Fruit fly (Drosophila melanogaster) whole organism, prepupa: ENCODE measurements around the gene CG1896.

ENCODE experiments used
- Blimp-1 ChIP-seq: fragments of 200-800 bp; sonication (Bioruptor generic); optimal IDR thresholded peaks from 3 replicates; lab custom pipeline; 2017; ENCODE audit warnings: missing biosample characterization, missing genetic modification characterization, mild to moderate bottlenecking, moderate library complexity, missing genetic modification reagents
- CG11294 ChIP-seq: fragments of 200-800 bp; sonication (Bioruptor generic); IDR thresholded peaks from 2 replicates; pipeline ENCODE4 v1.3.6; 2022; ENCODE audit warnings: missing biosample characterization, missing genetic modification characterization
- CG11902 ChIP-seq: fragments of 200-800 bp; sonication (Bioruptor generic); optimal IDR thresholded peaks from 3 replicates; lab custom pipeline; 2016; ENCODE audit warnings: missing biosample characterization, missing genetic modification characterization
- CG15336 ChIP-seq: fragments of 200-800 bp; sonication (Bioruptor generic); IDR thresholded peaks from 2 replicates; pipeline ENCODE4 v1.3.6; 2022; ENCODE audit warnings: missing biosample characterization, missing genetic modification characterization
- CG1621 ChIP-seq: fragments of 200-800 bp; sonication (Bioruptor generic); optimal IDR thresholded peaks from 3 replicates; lab custom pipeline; 2018; ENCODE audit warnings: missing biosample characterization, mild to moderate bottlenecking, missing genetic modification characterization
- CG16779 ChIP-seq: fragments of 200-800 bp; sonication (Bioruptor generic); optimal IDR thresholded peaks from 3 replicates; lab custom pipeline; 2017; ENCODE audit warnings: missing biosample characterization, mild to moderate bottlenecking, missing genetic modification characterization
- CG3032 ChIP-seq: fragments of 200-800 bp; optimal IDR thresholded peaks from 2 replicates; lab custom pipeline; 2019; ENCODE audit warnings: missing biosample characterization, mild to moderate bottlenecking, missing genetic modification characterization, moderate library complexity
- CG31627 ChIP-seq: fragments of 200-800 bp; sonication (Bioruptor generic); optimal IDR thresholded peaks from 3 replicates; lab custom pipeline; 2016; ENCODE audit warnings: missing biosample characterization, missing genetic modification characterization
- CG32006 ChIP-seq: fragments of 200-800 bp; sonication (Bioruptor generic); optimal IDR thresholded peaks from 3 replicates; lab custom pipeline; 2017; ENCODE audit warnings: missing biosample characterization, mild to moderate bottlenecking, missing genetic modification characterization
- CG3919 ChIP-seq: fragments of 200-800 bp; sonication (Bioruptor generic); optimal IDR thresholded peaks from 3 replicates; lab custom pipeline; 2016; ENCODE audit warnings: missing biosample characterization, missing genetic modification characterization
- CG4318 ChIP-seq: fragments of 200-800 bp; sonication (Bioruptor generic); optimal IDR thresholded peaks from 3 replicates; lab custom pipeline; 2017; ENCODE audit warnings: missing biosample characterization, mild to moderate bottlenecking, missing genetic modification characterization
- CG6163 ChIP-seq: fragments of 200-800 bp; sonication (Bioruptor generic); IDR thresholded peaks from 3 replicates; pipeline ENCODE4 v1.3.6; 2022; ENCODE audit warnings: missing biosample characterization, missing genetic modification characterization
- CG6808 ChIP-seq: fragments of 200-800 bp; sonication (Bioruptor generic); optimal IDR thresholded peaks from 3 replicates; lab custom pipeline; 2017; ENCODE audit warnings: missing biosample characterization, missing genetic modification characterization, mild to moderate bottlenecking, moderate library complexity, missing genetic modification reagents
- CG6854 ChIP-seq: fragments of 200-800 bp; sonication (Bioruptor generic); optimal IDR thresholded peaks from 2 replicates; lab custom pipeline; 2017; ENCODE audit warnings: missing biosample characterization, mild to moderate bottlenecking, missing genetic modification characterization
- CG7368 ChIP-seq: fragments of 200-800 bp; sonication (Bioruptor generic); optimal IDR thresholded peaks from 3 replicates; lab custom pipeline; 2016; ENCODE audit warnings: missing biosample characterization, missing genetic modification characterization
- CG8119 ChIP-seq: fragments of 200-800 bp; sonication (Bioruptor generic); IDR thresholded peaks from 3 replicates; pipeline ENCODE4 v1.3.6; 2022; ENCODE audit warnings: missing biosample characterization, missing genetic modification characterization
- CG8319 ChIP-seq: fragments of 200-800 bp; sonication (Bioruptor generic); optimal IDR thresholded peaks from 3 replicates; lab custom pipeline; 2016; ENCODE audit warnings: missing biosample characterization, missing genetic modification characterization
- Eip75B ChIP-seq: fragments of 200-800 bp; sonication (Bioruptor generic); optimal IDR thresholded peaks from 3 replicates; lab custom pipeline; 2016; ENCODE audit warnings: missing biosample characterization, missing genetic modification characterization
- Eip78C ChIP-seq: fragments of 200-800 bp; sonication (Bioruptor generic); peaks from one replicate; lab custom pipeline; 2016; ENCODE audit warnings: missing biosample characterization, missing genetic modification characterization
- Eip93F ChIP-seq: fragments of 200-800 bp; sonication (Bioruptor generic); optimal IDR thresholded peaks from 2 replicates; lab custom pipeline; 2016; ENCODE audit warnings: missing biosample characterization, mild to moderate bottlenecking, missing genetic modification characterization
- Ets21C ChIP-seq: fragments of 200-800 bp; sonication (Bioruptor generic); optimal IDR thresholded peaks from 3 replicates; lab custom pipeline; 2016; ENCODE audit warnings: missing biosample characterization, missing genetic modification characterization
- Ets96B ChIP-seq: fragments of 200-800 bp; optimal IDR thresholded peaks from 2 replicates; lab custom pipeline; 2019; ENCODE audit warnings: missing biosample characterization, mild to moderate bottlenecking, missing genetic modification characterization, moderate library complexity
- Gug ChIP-seq: fragments of 200-800 bp; sonication (Bioruptor generic); IDR thresholded peaks from 2 replicates; pipeline ENCODE4 v1.3.6; 2022; ENCODE audit warnings: missing biosample characterization, missing genetic modification characterization
- Hr39 ChIP-seq: fragments of 200-800 bp; sonication (Bioruptor generic); optimal IDR thresholded peaks from 2 replicates; lab custom pipeline; 2016; ENCODE audit warnings: missing biosample characterization, missing genetic modification characterization
- Hr4 ChIP-seq: fragments of 200-800 bp; sonication (Bioruptor generic); optimal IDR thresholded peaks from 3 replicates; lab custom pipeline; 2016; ENCODE audit warnings: missing biosample characterization, missing genetic modification characterization
- Lpt ChIP-seq: fragments of 200-800 bp; sonication (Bioruptor generic); optimal IDR thresholded peaks from 3 replicates; lab custom pipeline; 2016; ENCODE audit warnings: missing biosample characterization, missing genetic modification characterization
- Met ChIP-seq: fragments of 200-800 bp; sonication (Bioruptor generic); optimal IDR thresholded peaks from 3 replicates; lab custom pipeline; 2016; ENCODE audit warnings: missing biosample characterization, missing genetic modification characterization
- OdsH ChIP-seq: fragments of 200-800 bp; sonication (Bioruptor generic); optimal IDR thresholded peaks from 3 replicates; lab custom pipeline; 2016; ENCODE audit warnings: missing biosample characterization, missing genetic modification characterization
- Smox ChIP-seq: fragments of 200-800 bp; sonication (Bioruptor generic); optimal IDR thresholded peaks from 3 replicates; lab custom pipeline; 2016; ENCODE audit warnings: missing biosample characterization, missing genetic modification characterization
- Sox102F ChIP-seq: fragments of 200-800 bp; sonication (Bioruptor generic); optimal IDR thresholded peaks from 2 replicates; lab custom pipeline; 2016; ENCODE audit warnings: missing biosample characterization, mild to moderate bottlenecking, missing genetic modification characterization
- Sox14 ChIP-seq: fragments of 200-800 bp; sonication (Bioruptor generic); optimal IDR thresholded peaks from 3 replicates; lab custom pipeline; 2016; ENCODE audit warnings: missing biosample characterization, missing genetic modification characterization
- Sox15 ChIP-seq: fragments of 200-800 bp; sonication (Bioruptor generic); optimal IDR thresholded peaks from 3 replicates; lab custom pipeline; 2016; ENCODE audit warnings: missing biosample characterization, missing genetic modification characterization
- achi ChIP-seq: fragments of 200-800 bp; sonication (Bioruptor generic); optimal IDR thresholded peaks from 3 replicates; lab custom pipeline; 2016; ENCODE audit warnings: missing biosample characterization, missing genetic modification characterization
- acj6 ChIP-seq: fragments of 200-800 bp; sonication (Bioruptor generic); optimal IDR thresholded peaks from 3 replicates; lab custom pipeline; 2016; ENCODE audit warnings: missing biosample characterization, missing genetic modification characterization
- cyc ChIP-seq: fragments of 200-800 bp; sonication (Bioruptor generic); optimal IDR thresholded peaks from 3 replicates; lab custom pipeline; 2016; ENCODE audit warnings: missing biosample characterization, missing genetic modification characterization
- dac ChIP-seq: fragments of 200-800 bp; sonication (Bioruptor generic); optimal IDR thresholded peaks from 2 replicates; lab custom pipeline; 2017; ENCODE audit warnings: missing biosample characterization, mild to moderate bottlenecking, missing genetic modification characterization
- dsx ChIP-seq: fragments of 200-800 bp; optimal IDR thresholded peaks from 3 replicates; lab custom pipeline; 2019; ENCODE audit warnings: missing biosample characterization, mild to moderate bottlenecking, missing genetic modification characterization, moderate library complexity; ENCODE audit not compliant: poor library complexity, severe bottlenecking
- eg ChIP-seq: fragments of 200-800 bp; sonication (Bioruptor generic); IDR thresholded peaks from 3 replicates; pipeline ENCODE4 v1.3.6; 2022; ENCODE audit warnings: missing biosample characterization, missing genetic modification characterization
- esn ChIP-seq: fragments of 200-800 bp; sonication (Bioruptor generic); optimal IDR thresholded peaks from 2 replicates; lab custom pipeline; 2016; ENCODE audit warnings: missing biosample characterization, mild to moderate bottlenecking, missing genetic modification characterization, moderate library complexity
- fd59A ChIP-seq: fragments of 200-800 bp; sonication (Bioruptor generic); optimal IDR thresholded peaks from 2 replicates; lab custom pipeline; 2017; ENCODE audit warnings: missing biosample characterization, mild to moderate bottlenecking, missing genetic modification characterization, missing genetic modification reagents
- fkh ChIP-seq: fragments of 200-800 bp; sonication (Bioruptor generic); optimal IDR thresholded peaks from 3 replicates; lab custom pipeline; 2017; ENCODE audit warnings: missing biosample characterization, mild to moderate bottlenecking, missing genetic modification characterization, moderate library complexity
- net ChIP-seq: fragments of 200-800 bp; sonication (Bioruptor generic); optimal IDR thresholded peaks from 3 replicates; lab custom pipeline; 2016; ENCODE audit warnings: missing biosample characterization, missing genetic modification characterization
- pdm3 ChIP-seq: fragments of 200-800 bp; sonication (Bioruptor generic); optimal IDR thresholded peaks from 3 replicates; lab custom pipeline; 2016; ENCODE audit warnings: missing biosample characterization, missing genetic modification characterization
- salr ChIP-seq, 2 experiments: fragments of 200-800 bp; sonication (Bioruptor generic); optimal IDR thresholded peaks; 3 replicates each; lab custom pipeline; 2016 to 2018; ENCODE audit warnings: missing biosample characterization in 2 of 2, missing genetic modification characterization in 2 of 2, mild to moderate bottlenecking in 1 of 2
- spab ChIP-seq: fragments of 200-800 bp; sonication (Bioruptor generic); optimal IDR thresholded peaks from 2 replicates; lab custom pipeline; 2017; ENCODE audit warnings: missing biosample characterization, mild to moderate bottlenecking, missing genetic modification characterization, missing genetic modification reagents
- svp ChIP-seq: fragments of 200-800 bp; sonication (Bioruptor generic); peaks from one replicate; lab custom pipeline; 2016; ENCODE audit warnings: missing biosample characterization, missing genetic modification characterization
- topi ChIP-seq: fragments of 200-800 bp; sonication (Bioruptor generic); optimal IDR thresholded peaks from 3 replicates; lab custom pipeline; 2016; ENCODE audit warnings: missing biosample characterization, missing genetic modification characterization

The CG1896 gene

DNA sequence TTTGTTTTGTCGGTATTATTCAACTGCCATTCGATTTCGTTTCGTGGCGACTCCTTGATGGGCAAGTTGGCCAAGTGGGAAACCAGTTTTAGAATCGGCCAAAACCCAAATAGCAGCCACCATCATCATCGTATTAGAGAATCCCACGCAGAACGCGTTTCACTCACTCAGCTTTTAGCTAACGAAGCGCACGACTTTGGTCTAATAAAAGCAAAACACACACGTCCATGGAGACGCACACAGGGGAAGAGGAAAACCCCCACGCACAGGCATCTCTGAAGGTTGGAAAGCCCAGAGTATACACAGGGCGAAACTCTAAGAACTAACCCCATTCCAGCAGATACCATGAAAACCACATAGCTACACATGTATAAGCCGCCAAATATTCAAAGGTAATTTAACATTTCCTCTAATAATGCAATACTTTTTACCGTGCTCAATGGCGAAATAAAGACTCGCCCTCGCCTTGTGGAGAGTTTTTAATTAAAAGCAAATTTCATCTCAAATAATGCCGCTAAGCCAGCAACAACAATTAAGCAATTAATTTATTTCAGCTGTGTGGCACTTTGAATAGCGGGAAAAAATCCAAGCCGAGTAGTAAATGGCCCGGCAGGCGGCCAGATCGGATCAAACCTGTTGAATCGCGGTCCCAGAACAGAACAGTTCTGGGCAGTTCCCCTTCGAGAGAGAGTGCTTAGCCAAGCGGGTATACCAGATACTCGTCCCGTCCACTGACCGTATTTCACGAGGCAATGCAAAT lies 32.6 kb upstream of the CG1896 start:
- TF ChIP-seq fkh (GFP tag; lab: Kevin White, UChicago) (no peak), CG11902 (GFP tag; lab: Kevin White, UChicago) (no peak), OdsH (GFP tag; lab: Kevin White, UChicago) (no peak), CG11294 (GFP tag; lab: Robert Waterston, UW) (no peak), Sox102F (GFP tag; lab: Kevin White, UChicago) (no peak), spab (no peak), Sox15 (GFP tag; lab: Kevin White, UChicago) (no peak), pdm3 (no peak), Hr39 (GFP tag; lab: Kevin White, UChicago) (no peak), esn (GFP tag; lab: Kevin White, UChicago) (no peak), CG15336 (GFP tag; lab: Robert Waterston, UW) (no peak), CG32006 (GFP tag; lab: Kevin White, UChicago) (peak; percentile 27), CG4318 (GFP tag; lab: Kevin White, UChicago) (no peak), Sox14 (GFP tag; lab: Kevin White, UChicago) (peak; percentile 8), dac (GFP tag; lab: Kevin White, UChicago) (no peak), CG3032 (tag; lab: Kevin White, UChicago) (no peak), CG3919 (GFP tag; lab: Kevin White, UChicago) (no peak)

DNA sequence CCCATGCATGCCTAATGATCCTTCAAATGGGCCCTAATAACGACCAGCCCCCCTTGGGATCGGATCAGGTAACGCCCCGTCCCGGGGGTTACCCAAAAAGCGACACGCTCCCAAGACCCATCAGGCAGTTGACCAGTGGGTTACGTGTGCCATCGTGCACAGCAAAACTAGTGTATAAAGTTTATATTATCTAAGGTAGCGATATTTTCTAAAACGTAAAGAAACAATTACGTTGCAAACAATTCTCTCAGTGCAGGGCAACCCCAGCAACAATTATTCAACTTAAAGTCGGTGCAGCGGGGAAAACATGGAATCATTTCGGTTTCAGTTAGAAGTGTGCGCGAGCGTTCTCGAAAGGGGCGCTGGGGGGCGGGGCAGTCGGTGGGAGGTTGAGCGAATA lies 31.5 kb upstream of the CG1896 start:
- TF ChIP-seq Hr4 (GFP tag; lab: Kevin White, UChicago) (no peak), Eip78C (GFP tag; lab: Kevin White, UChicago) (peak; percentile 53), Met (GFP tag; lab: Kevin White, UChicago) (peak; percentile 0), Smox (no peak), CG8319 (GFP tag; lab: Kevin White, UChicago) (no peak), Eip75B (GFP tag; lab: Kevin White, UChicago) (no peak), CG11902 (GFP tag; lab: Kevin White, UChicago) (no peak), svp (GFP tag; lab: Kevin White, UChicago) (peak; percentile 35), Lpt (GFP tag; lab: Kevin White, UChicago) (no peak), acj6 (GFP tag; lab: Kevin White, UChicago) (no peak), Gug (GFP tag; lab: Robert Waterston, UW) (peak; percentile 19; the same call in 1 of the 2 replicates), dsx (GFP tag; lab: Kevin White, UChicago) (no peak), CG3919 (GFP tag; lab: Kevin White, UChicago) (peak; percentile 11), fd59A (GFP tag; lab: Kevin White, UChicago) (peak; percentile 5), net (no peak), OdsH (GFP tag; lab: Kevin White, UChicago) (peak; percentile 14), Hr39 (GFP tag; lab: Kevin White, UChicago) (peak; percentile 14), CG11294 (GFP tag; lab: Robert Waterston, UW) (no peak), CG6163 (peak; percentile 34; the same call in 2 of the 3 replicates), Ets21C (GFP tag; lab: Kevin White, UChicago) (no peak), CG16779 (tag; lab: Kevin White, UChicago) (peak; percentile 1), Eip93F (GFP tag; lab: Kevin White, UChicago) (no peak), CG1621 (tag; lab: Kevin White, UChicago) (peak; percentile 3), salr (GFP tag; optimal IDR thresholded peaks at IDR 0.05; lab: Kevin White, UChicago) (peak in 1 of 2 experiments; percentile 22), Blimp-1 (GFP tag; lab: Kevin White, UChicago) (peak; percentile 42), CG31627 (GFP tag; lab: Kevin White, UChicago) (peak; percentile 27), cyc (GFP tag; lab: Kevin White, UChicago) (peak; percentile 12), CG3032 (tag; lab: Kevin White, UChicago) (no peak), CG7368 (no peak), CG4318 (GFP tag; lab: Kevin White, UChicago) (peak; percentile 36), topi (GFP tag; lab: Kevin White, UChicago) (no peak), CG6808 (GFP tag; lab: Kevin White, UChicago) (no peak), eg (GFP tag; lab: Robert Waterston, UW) (0 out of 3 replicates have a peak, but pooled peaks have one; percentile 24), pdm3 (peak; percentile 9), Sox15 (GFP tag; lab: Kevin White, UChicago) (no peak), CG6854 (GFP tag; lab: Kevin White, UChicago) (no peak), CG8119 (peak; percentile 44; the same call in 2 of the 3 replicates), dac (GFP tag; lab: Kevin White, UChicago) (peak; percentile 41), CG15336 (GFP tag; lab: Robert Waterston, UW) (0 out of 2 replicates have a peak, but pooled peaks have one; percentile 38), Ets96B (tag; lab: Kevin White, UChicago) (peak; percentile 23), achi (peak; percentile 16)
